In genomic region chrV:8437358-8437757, ce11 we compare ENCODE assay signal across 4 worm cellular contexts.
TF ChIP-seq lines count a peak whose summit lies in the region.

No protein-coding gene starts in this region.

TF ChIP-seq in whole organism, L1 larva, 84 proteins besides CTCF, POLR2A, EP300 and RAD21:
- TF ChIP-seq mab-9 (GFP tag; IDR thresholded peaks at IDR 0.05; lab: Robert Waterston, UW) (0 out of 2 replicates have a peak, but pooled peaks have one; percentile 26), pag-3 (tag; optimal IDR thresholded peaks at IDR 0.05; lab: Kevin White, UChicago; ENCODE audit: borderline replicate concordance, insufficient read depth) (no peak), ztf-11 (tag; optimal IDR thresholded peaks at IDR 0.05; lab: Kevin White, UChicago) (no peak), mep-1 (tag; optimal IDR thresholded peaks at IDR 0.05; lab: Kevin White, UChicago) (no peak), irx-1 (tag; optimal IDR thresholded peaks at IDR 0.05; lab: Kevin White, UChicago) (no peak), unc-30 (tag; optimal IDR thresholded peaks at IDR 0.05; lab: Kevin White, UChicago) (no peak), unc-98 (GFP tag; IDR thresholded peaks at IDR 0.05; lab: Robert Waterston, UW) (no peak), lin-14 (GFP tag; optimal IDR thresholded peaks at IDR 0.05; lab: Kevin White, UChicago) (peak; percentile 64), vab-15 (tag; optimal IDR thresholded peaks at IDR 0.05; lab: Kevin White, UChicago) (no peak), nhr-28 (tag; optimal IDR thresholded peaks at IDR 0.05; lab: Kevin White, UChicago) (no peak)
TF ChIP-seq in whole organism, L1 larva: peak in this region for 2.

TF ChIP-seq in whole organism, L2 larva, 48 proteins besides CTCF, POLR2A, EP300 and RAD21:
- TF ChIP-seq mab-5 (tag; optimal IDR thresholded peaks at IDR 0.05; lab: Kevin White, UChicago) (peak; percentile 74), ztf-11 (tag; optimal IDR thresholded peaks at IDR 0.05; lab: Kevin White, UChicago) (no peak), ceh-82 (tag; optimal IDR thresholded peaks at IDR 0.05; lab: Kevin White, UChicago) (no peak), R02D3.7 (tag; optimal IDR thresholded peaks at IDR 0.05; lab: Kevin White, UChicago) (no peak), nhr-21 (tag; optimal IDR thresholded peaks at IDR 0.05; lab: Kevin White, UChicago) (no peak), nhr-23 (tag; optimal IDR thresholded peaks at IDR 0.05; lab: Kevin White, UChicago) (no peak)
TF ChIP-seq in whole organism, L2 larva: peak in this region for 1.

TF ChIP-seq in whole organism, L3 larva, 47 proteins besides CTCF, POLR2A, EP300 and RAD21:
- TF ChIP-seq elt-1 (tag; optimal IDR thresholded peaks at IDR 0.05; lab: Kevin White, UChicago), result peak; percentile 49
- no peak for TF ChIP-seq lin-15B (tag; optimal IDR thresholded peaks at IDR 0.05; lab: Kevin White, UChicago)
- no peak for TF ChIP-seq lsy-12 (tag; optimal IDR thresholded peaks at IDR 0.05; lab: Kevin White, UChicago)
- no peak for TF ChIP-seq egl-5 (tag; optimal IDR thresholded peaks at IDR 0.05; lab: Kevin White, UChicago)
- TF ChIP-seq ZK546.5 (tag; optimal IDR thresholded peaks at IDR 0.05; lab: Kevin White, UChicago), result no peak
- no peak for TF ChIP-seq sea-2 (GFP tag; optimal IDR thresholded peaks at IDR 0.05; lab: Kevin White, UChicago)
- TF ChIP-seq snpc-4 (tag; optimal IDR thresholded peaks at IDR 0.05; lab: Kevin White, UChicago), result no peak
- peak; percentile 12 for TF ChIP-seq unc-62 (GFP tag; optimal IDR thresholded peaks at IDR 0.05; lab: Kevin White, UChicago)

TF ChIP-seq in whole organism, mixed stage, embryonic, 35 proteins besides CTCF, POLR2A, EP300 and RAD21:
- TF ChIP-seq ces-1 (GFP tag; optimal IDR thresholded peaks at IDR 0.05; lab: Kevin White, UChicago) (peak; percentile 19), unc-39 (tag; optimal IDR thresholded peaks at IDR 0.05; lab: Kevin White, UChicago) (no peak)
